Worm (Caenorhabditis elegans) whole organism, L2 larva: Measurements from ENCODE around the gene C50F4.8.
A peak's percentile ranks its signal among the peaks of the same experiment; 100 is the strongest.

Source experiments
- C34F6.9 ChIP-seq: fragments of 150-350 bp; optimal IDR thresholded peaks from 2 replicates; lab custom pipeline; 2014; ENCODE audit warnings: missing biosample characterization, missing genetic modification characterization
- F13H6.1 ChIP-seq: sonication (generic microtip); optimal IDR thresholded peaks from 2 replicates; lab custom pipeline; 2016; ENCODE audit warnings: missing genetic modification characterization, missing compliant biosample characterization
- R02D3.7 ChIP-seq: fragments of 150-350 bp; optimal IDR thresholded peaks from 2 replicates; lab custom pipeline; 2014; ENCODE audit warnings: missing biosample characterization, missing genetic modification characterization
- Y55F3AM.14 ChIP-seq: fragments of 200-800 bp; sonication (Bioruptor generic); optimal IDR thresholded peaks from 2 replicates; lab custom pipeline; 2018; ENCODE audit warnings: mild to moderate bottlenecking, missing genetic modification characterization, missing compliant biosample characterization
- ZK546.5 ChIP-seq: sonication (generic microtip); optimal IDR thresholded peaks from 2 replicates; lab custom pipeline; 2017; ENCODE audit warnings: missing biosample characterization, missing genetic modification characterization
- alr-1 ChIP-seq: fragments of 150-350 bp; optimal IDR thresholded peaks from 2 replicates; lab custom pipeline; 2014; ENCODE audit warnings: missing biosample characterization, missing genetic modification characterization
- aly-2 ChIP-seq: fragments of 150-350 bp; optimal IDR thresholded peaks from 2 replicates; lab custom pipeline; 2014; ENCODE audit warnings: missing biosample characterization, missing genetic modification characterization
- ama-1 ChIP-seq: fragments of 150-350 bp; optimal IDR thresholded peaks from 2 replicates; lab custom pipeline; 2018; ENCODE audit warnings: inconsistent platforms
- blmp-1 ChIP-seq: sonication (generic microtip); optimal IDR thresholded peaks from 2 replicates; lab custom pipeline; 2017; ENCODE audit warnings: missing genetic modification characterization, mild to moderate bottlenecking, missing compliant biosample characterization, antibody characterized with exemption, moderate library complexity; ENCODE audit not compliant: insufficient read depth
- ceh-16 ChIP-seq: fragments of 150-350 bp; optimal IDR thresholded peaks from 2 replicates; lab custom pipeline; 2014; ENCODE audit warnings: missing biosample characterization, missing genetic modification characterization
- ceh-82 ChIP-seq: fragments of 150-350 bp; optimal IDR thresholded peaks from 2 replicates; lab custom pipeline; 2014; ENCODE audit warnings: missing biosample characterization, missing genetic modification characterization
- crh-2 ChIP-seq: sonication (generic microtip); optimal IDR thresholded peaks from 2 replicates; lab custom pipeline; 2017; ENCODE audit warnings: missing biosample characterization, missing genetic modification characterization
- dmd-4 ChIP-seq: sonication (generic microtip); optimal IDR thresholded peaks from 2 replicates; lab custom pipeline; 2017; ENCODE audit warnings: missing biosample characterization, missing genetic modification characterization
- egl-27 ChIP-seq: sonication (generic microtip); optimal IDR thresholded peaks from 3 replicates; lab custom pipeline; 2017; ENCODE audit warnings: missing biosample characterization, missing genetic modification reagents, missing genetic modification characterization
- elt-1 ChIP-seq: fragments of 150-350 bp; optimal IDR thresholded peaks from 2 replicates; lab custom pipeline; 2014; ENCODE audit warnings: missing biosample characterization, missing genetic modification characterization
- elt-3 ChIP-seq: sonication (generic microtip); optimal IDR thresholded peaks from 2 replicates; lab custom pipeline; 2017; ENCODE audit warnings: missing biosample characterization, missing genetic modification characterization
- fos-1 ChIP-seq: fragments of 150-350 bp; optimal IDR thresholded peaks from 2 replicates; lab custom pipeline; 2014; ENCODE audit warnings: missing biosample characterization, missing genetic modification characterization
- gmeb-1 ChIP-seq: fragments of 150-350 bp; optimal IDR thresholded peaks from 2 replicates; lab custom pipeline; 2014; ENCODE audit warnings: missing biosample characterization, missing genetic modification characterization
- lin-11 ChIP-seq: fragments of 150-350 bp; sonication (generic microtip); optimal IDR thresholded peaks from 2 replicates; lab custom pipeline; 2014; ENCODE audit warnings: missing biosample characterization, missing genetic modification characterization, inconsistent platforms, mixed read lengths
- lin-13 ChIP-seq: fragments of 150-350 bp; optimal IDR thresholded peaks from 2 replicates; lab custom pipeline; 2014; ENCODE audit warnings: missing biosample characterization, missing genetic modification reagents, missing genetic modification characterization
- lin-39 ChIP-seq: fragments of 150-350 bp; optimal IDR thresholded peaks from 2 replicates; lab custom pipeline; 2014; ENCODE audit warnings: missing biosample characterization, missing genetic modification reagents, missing genetic modification characterization
- lsy-2 ChIP-seq, 2 experiments: fragments of 150-350 bp in 1 of 2; sonication (generic microtip) in 1 of 2; optimal IDR thresholded peaks; 2 replicates each; lab custom pipeline; 2014 to 2017; ENCODE audit warnings: missing biosample characterization in 2 of 2, missing genetic modification characterization in 2 of 2
- mab-5 ChIP-seq: fragments of 150-350 bp; optimal IDR thresholded peaks from 2 replicates; lab custom pipeline; 2014; ENCODE audit warnings: missing biosample characterization, missing genetic modification characterization
- mbf-1 ChIP-seq: sonication (generic microtip); optimal IDR thresholded peaks from 2 replicates; lab custom pipeline; 2017; ENCODE audit warnings: missing biosample characterization, missing genetic modification characterization
- mdl-1 ChIP-seq, 2 experiments: fragments of 150-350 bp in 1 of 2; sonication (generic microtip) in 1 of 2; optimal IDR thresholded peaks; 2 replicates each; lab custom pipeline; 2017; ENCODE audit warnings: missing biosample characterization in 2 of 2, missing genetic modification characterization in 2 of 2
- nhr-10 ChIP-seq: sonication (generic microtip); optimal IDR thresholded peaks from 2 replicates; lab custom pipeline; 2017; ENCODE audit warnings: missing biosample characterization, missing genetic modification characterization
- nhr-11 ChIP-seq: fragments of 150-350 bp; optimal IDR thresholded peaks from 2 replicates; lab custom pipeline; 2014; ENCODE audit warnings: missing biosample characterization, missing genetic modification characterization
- nhr-12 ChIP-seq: fragments of 150-350 bp; optimal IDR thresholded peaks from 2 replicates; lab custom pipeline; 2014; ENCODE audit warnings: missing biosample characterization, missing genetic modification characterization
- nhr-129 ChIP-seq: fragments of 150-350 bp; optimal IDR thresholded peaks from 2 replicates; lab custom pipeline; 2014; ENCODE audit warnings: missing biosample characterization, missing genetic modification characterization
- nhr-21 ChIP-seq: fragments of 150-350 bp; optimal IDR thresholded peaks from 2 replicates; lab custom pipeline; 2014; ENCODE audit warnings: missing biosample characterization, missing genetic modification characterization
- nhr-23 ChIP-seq: fragments of 150-350 bp; optimal IDR thresholded peaks from 2 replicates; lab custom pipeline; 2014; ENCODE audit warnings: missing biosample characterization, missing genetic modification reagents, missing genetic modification characterization
- nhr-237 ChIP-seq: fragments of 150-350 bp; optimal IDR thresholded peaks from 2 replicates; lab custom pipeline; 2014; ENCODE audit warnings: missing biosample characterization, missing genetic modification characterization
- nhr-25 ChIP-seq: fragments of 150-350 bp; sonication (generic microtip); optimal IDR thresholded peaks from 3 replicates; lab custom pipeline; 2014; ENCODE audit warnings: missing biosample characterization, missing genetic modification characterization
- nhr-6 ChIP-seq: fragments of 150-350 bp; optimal IDR thresholded peaks from 2 replicates; lab custom pipeline; 2014; ENCODE audit warnings: missing biosample characterization, missing genetic modification characterization
- peb-1 ChIP-seq: fragments of 150-350 bp; optimal IDR thresholded peaks from 2 replicates; lab custom pipeline; 2014; ENCODE audit warnings: missing biosample characterization, missing genetic modification characterization
- sem-4 ChIP-seq: fragments of 150-350 bp; optimal IDR thresholded peaks from 2 replicates; lab custom pipeline; 2014; ENCODE audit warnings: missing biosample characterization, missing genetic modification reagents, missing genetic modification characterization
- skn-1 ChIP-seq: sonication (generic microtip); optimal IDR thresholded peaks from 2 replicates; lab custom pipeline; 2017; ENCODE audit warnings: missing biosample characterization, missing genetic modification characterization
- sma-3 ChIP-seq: sonication (generic microtip); optimal IDR thresholded peaks from 2 replicates; lab custom pipeline; 2016; ENCODE audit warnings: missing genetic modification reagents, missing genetic modification characterization, missing compliant biosample characterization
- sma-9 ChIP-seq, 2 experiments: fragments of 150-350 bp in 1 of 2; sonication (generic microtip) in 1 of 2; optimal IDR thresholded peaks; 2 replicates each; lab custom pipeline; 2014 to 2016; ENCODE audit warnings: missing genetic modification characterization in 2 of 2, mild to moderate bottlenecking in 1 of 2, missing biosample characterization in 1 of 2, missing compliant biosample characterization in 1 of 2, missing genetic modification reagents in 1 of 2, moderate library complexity in 1 of 2
- snpc-4 ChIP-seq: fragments of 150-350 bp; optimal IDR thresholded peaks from 2 replicates; lab custom pipeline; 2014; ENCODE audit warnings: missing biosample characterization, missing genetic modification characterization
- unc-39 ChIP-seq: fragments of 150-350 bp; optimal IDR thresholded peaks from 2 replicates; lab custom pipeline; 2014; ENCODE audit warnings: missing biosample characterization, missing genetic modification characterization
- unc-62 ChIP-seq: fragments of 150-350 bp; optimal IDR thresholded peaks from 2 replicates; lab custom pipeline; 2014; ENCODE audit warnings: missing biosample characterization, missing genetic modification reagents, missing genetic modification characterization
- ztf-1 ChIP-seq: fragments of 200-800 bp; sonication (Bioruptor generic); conservative IDR thresholded peaks from 2 replicates; pipeline ENCODE4 v1.3.6; 2022; ENCODE audit warnings: missing genetic modification characterization, missing compliant biosample characterization
- ztf-4 ChIP-seq: fragments of 150-350 bp; optimal IDR thresholded peaks from 2 replicates; lab custom pipeline; 2014; ENCODE audit warnings: missing biosample characterization, missing genetic modification characterization

Gene C50F4.8

DNA sequence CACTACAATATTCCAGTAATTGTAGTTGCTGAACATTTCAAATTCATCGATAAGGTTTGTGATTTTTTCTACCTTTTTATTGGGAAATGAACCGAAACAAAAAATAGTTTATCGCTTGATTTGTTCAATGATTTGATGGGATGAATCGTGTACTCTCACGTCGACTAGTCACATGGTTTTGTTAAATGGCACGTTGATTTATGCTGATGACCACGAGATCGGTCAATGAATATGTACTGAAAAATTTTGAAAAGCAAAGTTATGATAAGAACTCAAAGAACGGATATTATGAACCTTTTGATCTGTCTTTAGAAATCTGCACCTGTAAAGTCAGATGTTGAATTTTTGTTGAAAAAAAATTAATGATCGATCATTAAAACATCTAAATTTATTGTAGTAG lies 2.4 kb downstream of the C50F4.8 start:
- peak in 1 of 2 experiments; percentile 40 for TF ChIP-seq mdl-1 (tag; optimal IDR thresholded peaks at IDR 0.05; lab: Kevin White, UChicago)
- TF ChIP-seq ztf-4 (tag; lab: Kevin White, UChicago) = no peak
- no peak for TF ChIP-seq C34F6.9 (tag; lab: Kevin White, UChicago)
- peak; percentile 71 for TF ChIP-seq nhr-25 (tag; lab: Kevin White, UChicago)
- TF ChIP-seq nhr-237 (tag; lab: Kevin White, UChicago) = no peak
- no peak for TF ChIP-seq ama-1 (lab: Kevin White, UChicago)
- TF ChIP-seq blmp-1 (tag; lab: Kevin White, UChicago) = peak; percentile 74
- TF ChIP-seq sma-9 (GFP tag; optimal IDR thresholded peaks at IDR 0.05; lab: Kevin White, UChicago) = peak; percentile 96
- TF ChIP-seq sma-9 (tag; optimal IDR thresholded peaks at IDR 0.05; lab: Kevin White, UChicago) = no peak
- TF ChIP-seq R02D3.7 = no peak
- TF ChIP-seq nhr-12 (tag; lab: Kevin White, UChicago) = no peak
- TF ChIP-seq sma-3 (GFP tag; lab: Kevin White, UChicago) = peak; percentile 69
- peak; percentile 62 for TF ChIP-seq nhr-6 (tag; lab: Kevin White, UChicago)
- peak; percentile 63 for TF ChIP-seq nhr-129 (tag; lab: Kevin White, UChicago)
- no peak for TF ChIP-seq fos-1 (tag; lab: Kevin White, UChicago)
- TF ChIP-seq unc-62 (GFP tag; lab: Kevin White, UChicago) = no peak
- TF ChIP-seq nhr-23 = no peak
- TF ChIP-seq dmd-4 (tag; lab: Kevin White, UChicago) = no peak
- peak in 1 of 2 experiments; percentile 31 for TF ChIP-seq lsy-2 (tag; optimal IDR thresholded peaks at IDR 0.05; lab: Kevin White, UChicago)
- no peak for TF ChIP-seq nhr-11
- peak; percentile 78 for TF ChIP-seq crh-2 (tag; lab: Kevin White, UChicago)
- TF ChIP-seq nhr-21 (tag; lab: Kevin White, UChicago) = peak; percentile 97
- TF ChIP-seq gmeb-1 (tag; lab: Kevin White, UChicago) = peak; percentile 55
- no peak for TF ChIP-seq mbf-1

DNA sequence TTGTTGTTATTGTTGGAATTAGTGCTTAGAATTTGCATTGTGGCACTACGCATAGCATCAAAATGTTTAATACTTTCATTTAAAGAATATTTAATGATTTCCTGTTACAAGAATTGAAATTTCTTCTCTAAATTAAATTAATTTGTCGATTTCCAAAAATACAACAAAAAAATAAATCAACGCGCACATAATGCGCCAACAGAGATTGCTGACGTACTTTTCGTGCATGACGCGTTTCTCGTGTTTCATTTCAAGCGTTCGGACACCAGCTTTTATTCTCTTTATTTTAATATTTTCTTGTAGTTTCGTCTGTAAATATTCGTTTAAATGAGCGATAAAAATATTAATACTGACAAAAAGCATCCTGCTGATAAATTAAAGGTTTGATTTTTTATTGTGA lies 5.1 kb downstream of the C50F4.8 start, which contains the start of gene eif-2Bdelta:
eif-2Bdelta (plus strand) TSS at position 235 of the 400 bp plus-strand sequence.
- TF ChIP-seq R02D3.7 (no peak), nhr-25 (tag; lab: Kevin White, UChicago) (peak; percentile 39), unc-39 (tag; lab: Kevin White, UChicago) (no peak), aly-2 (tag; lab: Kevin White, UChicago) (no peak), Y55F3AM.14 (GFP tag; lab: Kevin White, UChicago) (no peak), lin-11 (no peak), sma-9 (GFP tag; optimal IDR thresholded peaks at IDR 0.05; lab: Kevin White, UChicago) (peak; percentile 74), sma-9 (tag; optimal IDR thresholded peaks at IDR 0.05; lab: Kevin White, UChicago) (no peak), peb-1 (tag; lab: Kevin White, UChicago) (no peak), mbf-1 (no peak), elt-1 (tag; lab: Kevin White, UChicago) (no peak), sem-4 (tag; lab: Kevin White, UChicago) (no peak), mab-5 (tag; lab: Kevin White, UChicago) (peak; percentile 58), ZK546.5 (tag; lab: Kevin White, UChicago) (no peak), ama-1 (lab: Kevin White, UChicago) (no peak), fos-1 (tag; lab: Kevin White, UChicago) (no peak), nhr-12 (tag; lab: Kevin White, UChicago) (no peak), gmeb-1 (tag; lab: Kevin White, UChicago) (peak; percentile 73), ztf-1 (GFP tag; lab: Robert Waterston, UW) (no peak), elt-3 (no peak), nhr-6 (tag; lab: Kevin White, UChicago) (no peak), lin-13 (no peak), nhr-129 (tag; lab: Kevin White, UChicago) (no peak), alr-1 (tag; lab: Kevin White, UChicago) (no peak), crh-2 (tag; lab: Kevin White, UChicago) (peak; percentile 10), unc-62 (GFP tag; lab: Kevin White, UChicago) (no peak), nhr-10 (tag; lab: Kevin White, UChicago) (no peak), dmd-4 (tag; lab: Kevin White, UChicago) (no peak), C34F6.9 (tag; lab: Kevin White, UChicago) (peak; percentile 82), ceh-16 (tag; lab: Kevin White, UChicago) (no peak), snpc-4 (tag; lab: Kevin White, UChicago) (peak; percentile 51), sma-3 (GFP tag; lab: Kevin White, UChicago) (peak; percentile 46), mdl-1 (tag; optimal IDR thresholded peaks at IDR 0.05; lab: Kevin White, UChicago) (no peak), nhr-21 (tag; lab: Kevin White, UChicago) (no peak), nhr-11 (no peak), lsy-2 (tag; optimal IDR thresholded peaks at IDR 0.05; lab: Kevin White, UChicago) (peak; percentile 68 to 80), ceh-82 (tag; lab: Kevin White, UChicago) (no peak), lin-39 (tag; lab: Kevin White, UChicago) (no peak), blmp-1 (tag; lab: Kevin White, UChicago) (no peak), egl-27 (tag; lab: Kevin White, UChicago) (no peak), skn-1 (no peak), ztf-4 (tag; lab: Kevin White, UChicago) (no peak), F13H6.1 (tag; lab: Kevin White, UChicago) (peak; percentile 38)
- TF ChIP-seq, all 48 proteins: peak for 10
